Worm (Caenorhabditis elegans): ENCODE data around the gene Y75B12B.13.
"Not testable (repeated sequence)": the region's sequence is repeated elsewhere in the genome, so short reads cannot be mapped to it uniquely, and the experiment has no call there.

DNA sequence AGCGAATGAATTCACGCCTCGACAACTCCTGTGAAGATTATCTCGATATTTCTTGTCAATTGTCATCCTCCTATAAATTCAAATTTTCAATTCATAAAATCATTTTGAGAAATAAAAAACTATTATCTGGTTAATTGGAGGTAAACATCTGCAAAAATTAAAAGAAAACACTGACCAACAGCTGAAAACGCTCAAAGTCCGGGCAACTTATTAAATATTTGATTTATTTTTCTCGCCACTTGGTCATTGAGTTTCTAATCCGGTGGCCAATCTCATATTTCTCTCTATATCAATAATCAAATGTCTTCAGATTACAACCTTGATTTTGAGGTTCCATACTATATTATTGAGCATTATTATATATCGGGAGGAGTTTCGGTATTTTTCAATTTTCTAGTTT is 18.1 kb upstream of the Y75B12B.13 start, which contains the start of gene sri-24:
- TF ChIP-seq nfya-1 (tag; optimal IDR thresholded peaks at IDR 0.05; ENCODE audit: borderline replicate concordance, insufficient read depth); Y95B8A.8 (GFP tag; IDR thresholded peaks at IDR 0.05); F23B12.7 (tag; optimal IDR thresholded peaks at IDR 0.05; ENCODE audit: insufficient read depth); attf-3 (GFP tag; conservative IDR thresholded peaks at IDR 0.05); B0019.2 (GFP tag; conservative IDR thresholded peaks at IDR 0.05); let-607 (tag; optimal IDR thresholded peaks at IDR 0.05); C06A6.2 (GFP tag; conservative IDR thresholded peaks at IDR 0.05); bed-1 (GFP tag; IDR thresholded peaks at IDR 0.05); madf-3 (GFP tag; IDR thresholded peaks at IDR 0.05); akir-1 (GFP tag; optimal IDR thresholded peaks at IDR 0.05); ama-1 (optimal IDR thresholded peaks at IDR 0.05); ama-1 (GFP tag; optimal IDR thresholded peaks at IDR 0.05); ceh-79 (tag; optimal IDR thresholded peaks at IDR 0.05); F57C9.4 (tag; optimal IDR thresholded peaks at IDR 0.05): not testable (repeated sequence)
